Worm (Caenorhabditis elegans) whole organism, L2 larva: ENCODE results near the gene srw-13.

Experiments used
- C34F6.9 ChIP-seq: fragments of 150-350 bp; optimal IDR thresholded peaks from 2 replicates; lab custom pipeline; 2014; ENCODE audit warnings: missing biosample characterization, missing genetic modification characterization
- F13H6.1 ChIP-seq: sonication (generic microtip); optimal IDR thresholded peaks from 2 replicates; lab custom pipeline; 2016; ENCODE audit warnings: missing genetic modification characterization, missing compliant biosample characterization
- R02D3.7 ChIP-seq: fragments of 150-350 bp; optimal IDR thresholded peaks from 2 replicates; lab custom pipeline; 2014; ENCODE audit warnings: missing biosample characterization, missing genetic modification characterization
- ZK546.5 ChIP-seq: sonication (generic microtip); optimal IDR thresholded peaks from 2 replicates; lab custom pipeline; 2017; ENCODE audit warnings: missing biosample characterization, missing genetic modification characterization
- alr-1 ChIP-seq: fragments of 150-350 bp; optimal IDR thresholded peaks from 2 replicates; lab custom pipeline; 2014; ENCODE audit warnings: missing biosample characterization, missing genetic modification characterization
- aly-2 ChIP-seq: fragments of 150-350 bp; optimal IDR thresholded peaks from 2 replicates; lab custom pipeline; 2014; ENCODE audit warnings: missing biosample characterization, missing genetic modification characterization
- ama-1 ChIP-seq: fragments of 150-350 bp; optimal IDR thresholded peaks from 2 replicates; lab custom pipeline; 2018; ENCODE audit warnings: inconsistent platforms
- ceh-16 ChIP-seq: fragments of 150-350 bp; optimal IDR thresholded peaks from 2 replicates; lab custom pipeline; 2014; ENCODE audit warnings: missing biosample characterization, missing genetic modification characterization
- ceh-82 ChIP-seq: fragments of 150-350 bp; optimal IDR thresholded peaks from 2 replicates; lab custom pipeline; 2014; ENCODE audit warnings: missing biosample characterization, missing genetic modification characterization
- egl-27 ChIP-seq: sonication (generic microtip); optimal IDR thresholded peaks from 3 replicates; lab custom pipeline; 2017; ENCODE audit warnings: missing biosample characterization, missing genetic modification reagents, missing genetic modification characterization
- elt-1 ChIP-seq: fragments of 150-350 bp; optimal IDR thresholded peaks from 2 replicates; lab custom pipeline; 2014; ENCODE audit warnings: missing biosample characterization, missing genetic modification characterization
- elt-3 ChIP-seq: sonication (generic microtip); optimal IDR thresholded peaks from 2 replicates; lab custom pipeline; 2017; ENCODE audit warnings: missing biosample characterization, missing genetic modification characterization
- lin-11 ChIP-seq: fragments of 150-350 bp; sonication (generic microtip); optimal IDR thresholded peaks from 2 replicates; lab custom pipeline; 2014; ENCODE audit warnings: missing biosample characterization, missing genetic modification characterization, inconsistent platforms, mixed read lengths
- lin-13 ChIP-seq: fragments of 150-350 bp; optimal IDR thresholded peaks from 2 replicates; lab custom pipeline; 2014; ENCODE audit warnings: missing biosample characterization, missing genetic modification reagents, missing genetic modification characterization
- lin-39 ChIP-seq: fragments of 150-350 bp; optimal IDR thresholded peaks from 2 replicates; lab custom pipeline; 2014; ENCODE audit warnings: missing biosample characterization, missing genetic modification reagents, missing genetic modification characterization
- mbf-1 ChIP-seq: sonication (generic microtip); optimal IDR thresholded peaks from 2 replicates; lab custom pipeline; 2017; ENCODE audit warnings: missing biosample characterization, missing genetic modification characterization
- nhr-10 ChIP-seq: sonication (generic microtip); optimal IDR thresholded peaks from 2 replicates; lab custom pipeline; 2017; ENCODE audit warnings: missing biosample characterization, missing genetic modification characterization
- nhr-11 ChIP-seq: fragments of 150-350 bp; optimal IDR thresholded peaks from 2 replicates; lab custom pipeline; 2014; ENCODE audit warnings: missing biosample characterization, missing genetic modification characterization
- nhr-12 ChIP-seq: fragments of 150-350 bp; optimal IDR thresholded peaks from 2 replicates; lab custom pipeline; 2014; ENCODE audit warnings: missing biosample characterization, missing genetic modification characterization
- nhr-21 ChIP-seq: fragments of 150-350 bp; optimal IDR thresholded peaks from 2 replicates; lab custom pipeline; 2014; ENCODE audit warnings: missing biosample characterization, missing genetic modification characterization
- nhr-23 ChIP-seq: fragments of 150-350 bp; optimal IDR thresholded peaks from 2 replicates; lab custom pipeline; 2014; ENCODE audit warnings: missing biosample characterization, missing genetic modification reagents, missing genetic modification characterization
- nhr-25 ChIP-seq: fragments of 150-350 bp; sonication (generic microtip); optimal IDR thresholded peaks from 3 replicates; lab custom pipeline; 2014; ENCODE audit warnings: missing biosample characterization, missing genetic modification characterization
- nhr-6 ChIP-seq: fragments of 150-350 bp; optimal IDR thresholded peaks from 2 replicates; lab custom pipeline; 2014; ENCODE audit warnings: missing biosample characterization, missing genetic modification characterization
- peb-1 ChIP-seq: fragments of 150-350 bp; optimal IDR thresholded peaks from 2 replicates; lab custom pipeline; 2014; ENCODE audit warnings: missing biosample characterization, missing genetic modification characterization
- skn-1 ChIP-seq: sonication (generic microtip); optimal IDR thresholded peaks from 2 replicates; lab custom pipeline; 2017; ENCODE audit warnings: missing biosample characterization, missing genetic modification characterization
- sma-3 ChIP-seq: sonication (generic microtip); optimal IDR thresholded peaks from 2 replicates; lab custom pipeline; 2016; ENCODE audit warnings: missing genetic modification reagents, missing genetic modification characterization, missing compliant biosample characterization
- unc-39 ChIP-seq: fragments of 150-350 bp; optimal IDR thresholded peaks from 2 replicates; lab custom pipeline; 2014; ENCODE audit warnings: missing biosample characterization, missing genetic modification characterization
- unc-55 ChIP-seq: fragments of 150-350 bp; sonication (generic microtip); optimal IDR thresholded peaks from 3 replicates; lab custom pipeline; 2014; ENCODE audit warnings: missing biosample characterization, missing genetic modification reagents, missing genetic modification characterization
- unc-62 ChIP-seq: fragments of 150-350 bp; optimal IDR thresholded peaks from 2 replicates; lab custom pipeline; 2014; ENCODE audit warnings: missing biosample characterization, missing genetic modification reagents, missing genetic modification characterization
- zag-1 ChIP-seq: fragments of 150-350 bp; optimal IDR thresholded peaks from 2 replicates; lab custom pipeline; 2014; ENCODE audit warnings: missing biosample characterization, missing genetic modification characterization
- ztf-1 ChIP-seq: fragments of 200-800 bp; sonication (Bioruptor generic); conservative IDR thresholded peaks from 2 replicates; pipeline ENCODE4 v1.3.6; 2022; ENCODE audit warnings: missing genetic modification characterization, missing compliant biosample characterization
- ztf-4 ChIP-seq: fragments of 150-350 bp; optimal IDR thresholded peaks from 2 replicates; lab custom pipeline; 2014; ENCODE audit warnings: missing biosample characterization, missing genetic modification characterization

srw-13 gene

ce11 chrV:15268302-15268701 lies 36.0 kb downstream of the srw-13 start, which contains the start of gene srw-22:
srw-22 (plus strand) TSS chrV:15268602.
- TF ChIP-seq elt-3 (tag; lab: Kevin White, UChicago) (no peak), nhr-12 (tag; lab: Kevin White, UChicago) (no peak), nhr-6 (tag; lab: Kevin White, UChicago) (no peak), egl-27 (tag; lab: Kevin White, UChicago) (no peak), F13H6.1 (no peak), nhr-10 (tag; lab: Kevin White, UChicago) (no peak), skn-1 (no peak), nhr-21 (tag; lab: Kevin White, UChicago) (no peak), nhr-23 (tag; lab: Kevin White, UChicago) (no peak), ZK546.5 (tag; lab: Kevin White, UChicago) (no peak), aly-2 (no peak), unc-39 (no peak), ama-1 (no peak), lin-39 (no peak), nhr-25 (tag; lab: Kevin White, UChicago) (no peak), mbf-1 (no peak), zag-1 (tag; lab: Kevin White, UChicago) (no peak)

ce11 chrV:15272263-15272662 lies 40.0 kb downstream of the srw-13 start, which contains the start of gene T10H4.4:
T10H4.4 (minus strand) TSS chrV:15272363.
- no peak for TF ChIP-seq alr-1 (tag; lab: Kevin White, UChicago)
- no peak for TF ChIP-seq unc-55
- no peak for TF ChIP-seq nhr-10 (tag; lab: Kevin White, UChicago)
- TF ChIP-seq lin-39, result no peak
- no peak for TF ChIP-seq ztf-4 (tag; lab: Kevin White, UChicago)
- TF ChIP-seq lin-13 (GFP tag; lab: Kevin White, UChicago), result no peak
- TF ChIP-seq sma-3 (GFP tag; lab: Kevin White, UChicago), result no peak
- TF ChIP-seq peb-1 (tag; lab: Kevin White, UChicago), result no peak
- no peak for TF ChIP-seq elt-1 (tag; lab: Kevin White, UChicago)
- TF ChIP-seq lin-11 (tag; lab: Kevin White, UChicago), result no peak
- TF ChIP-seq F13H6.1, result no peak

ce11 chrV:15274757-15275156 lies 42.5 kb downstream of the srw-13 start, which contains the start of gene srw-16:
srw-16 (minus strand) TSS chrV:15274857.
- TF ChIP-seq peb-1 (tag; lab: Kevin White, UChicago) (no peak), C34F6.9 (tag; lab: Kevin White, UChicago) (no peak), R02D3.7 (no peak)

DNA sequence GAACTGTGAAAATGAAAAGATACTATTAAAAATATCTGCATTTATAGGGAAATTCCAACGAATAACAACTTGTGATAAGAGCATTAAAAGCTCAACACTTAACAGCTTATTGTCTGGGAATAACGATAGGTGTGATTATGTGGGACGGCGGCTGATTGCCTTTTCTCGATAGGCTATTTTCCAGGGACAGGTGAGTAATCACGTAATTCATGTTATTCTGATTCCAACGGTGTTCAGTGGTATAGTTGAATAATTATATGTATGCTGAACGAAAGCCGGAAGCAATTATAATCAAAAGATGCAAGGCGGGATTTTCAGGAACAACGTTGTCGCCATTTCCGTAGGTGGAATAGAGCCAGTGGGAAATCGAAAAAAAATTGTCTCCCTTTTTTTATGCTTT lies 44.6 kb downstream of the srw-13 start, which contains the start of gene srw-17:
Gene srw-17, minus strand, starts transcription at position 101 of the 400 bp plus-strand sequence.
- TF ChIP-seq ceh-16 (tag; lab: Kevin White, UChicago) (no peak), elt-1 (tag; lab: Kevin White, UChicago) (no peak), ztf-1 (no peak), nhr-11 (tag; lab: Kevin White, UChicago) (no peak), lin-13 (GFP tag; lab: Kevin White, UChicago) (no peak), nhr-25 (tag; lab: Kevin White, UChicago) (no peak), ceh-82 (tag; lab: Kevin White, UChicago) (no peak)
- TF ChIP-seq, all 48 proteins: peak for 0

DNA sequence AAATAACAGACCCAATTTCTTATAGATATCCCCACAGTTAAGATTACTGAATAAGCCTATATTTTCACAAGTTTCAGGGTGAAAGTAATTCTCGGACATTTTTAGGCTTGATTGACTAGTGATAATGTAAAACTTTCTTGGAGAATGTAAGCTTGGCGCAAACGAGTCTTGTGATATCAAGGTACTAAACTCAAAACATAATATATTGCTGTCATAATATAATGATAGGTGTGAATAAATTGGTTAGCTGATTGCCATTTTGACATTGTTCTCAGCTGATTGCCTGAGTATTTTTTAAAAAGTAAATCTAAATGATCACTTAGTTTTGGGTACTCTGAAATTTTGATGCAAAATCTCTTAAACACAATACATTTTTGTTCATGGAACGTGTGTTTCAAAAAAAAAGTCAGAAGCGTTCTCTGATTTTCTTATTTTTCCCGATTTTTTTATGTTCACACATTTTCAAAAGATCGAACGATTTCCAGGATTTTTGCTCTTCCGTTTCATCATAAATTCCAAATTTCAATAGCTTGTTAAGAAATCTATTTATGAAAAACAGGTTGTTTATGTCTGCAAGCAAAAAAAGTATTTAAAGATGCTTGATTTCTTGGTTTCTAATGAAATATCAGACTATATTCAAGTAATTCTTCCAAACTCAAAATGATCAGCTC lies 49.1 kb downstream of the srw-13 start, which contains the start of the genes srw-19 and srx-51:
Gene srw-19, minus strand, starts transcription at position 101 of the 671 bp plus-strand sequence.
Gene srx-51, plus strand, starts transcription at position 621 of the 671 bp plus-strand sequence.
- TF ChIP-seq C34F6.9 (tag; lab: Kevin White, UChicago) (no peak), unc-62 (no peak), unc-55 (no peak), nhr-23 (tag; lab: Kevin White, UChicago) (no peak), nhr-11 (tag; lab: Kevin White, UChicago) (no peak), mbf-1 (no peak), lin-13 (GFP tag; lab: Kevin White, UChicago) (no peak)
